Fruit fly (Drosophila melanogaster): ENCODE measurements around the gene Gbeta76C.

- TF ChIP-seq CG33017 (tag; optimal IDR thresholded peaks at IDR 0.05) = no peak
- no peak for TF ChIP-seq pad (GFP tag; optimal IDR thresholded peaks at IDR 0.05)
- no peak for TF ChIP-seq CG14711 (tag; optimal IDR thresholded peaks at IDR 0.05)
- TF ChIP-seq toe (GFP tag; optimal IDR thresholded peaks at IDR 0.05) = no peak
Measured at dm6 chr3L:19697395-19697978, 10.1 kb downstream of the Gbeta76C start.

Measured in whole organism, adult.